Worm (Caenorhabditis elegans): ENCODE results near the gene Y43F8B.3.

DNA sequence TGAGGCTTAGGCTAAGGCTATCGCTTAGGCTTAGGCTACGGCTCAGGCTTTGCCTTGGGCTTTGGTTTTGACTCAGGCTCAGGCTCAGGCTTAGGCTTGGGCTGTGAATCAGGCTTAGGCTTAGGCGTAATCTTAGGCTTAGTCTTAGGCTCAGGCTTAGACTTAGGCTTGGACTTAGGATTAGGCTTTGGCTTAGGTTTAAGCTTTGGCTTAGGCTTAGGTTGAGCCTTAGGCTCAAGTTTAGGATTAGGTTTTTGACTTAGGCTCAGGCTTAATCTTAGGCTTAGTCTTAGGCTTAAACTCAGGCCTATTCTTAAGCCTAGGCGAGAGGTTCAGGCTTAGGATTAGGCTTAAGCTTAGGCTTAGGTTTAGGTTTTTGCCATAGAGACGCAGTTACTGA is 7.5 kb downstream of the Y43F8B.3 start:
- no peak for TF ChIP-seq ceh-16 (tag; optimal IDR thresholded peaks at IDR 0.05)
- TF ChIP-seq egl-27 (tag; optimal IDR thresholded peaks at IDR 0.05): no peak
- TF ChIP-seq lin-13 (GFP tag; optimal IDR thresholded peaks at IDR 0.05): no peak
